Worm (Caenorhabditis elegans): ENCODE measurements around the gene Y81B9A.1.

Gene Y81B9A.1

ce11 chrX:9237708-9238107 is 45.5 kb downstream of the Y81B9A.1 start (continued):
- TF ChIP-seq hlh-30 (tag; optimal IDR thresholded peaks at IDR 0.05; ENCODE audit: insufficient read depth): peak; percentile 28
- TF ChIP-seq dmd-8 (GFP tag; IDR thresholded peaks at IDR 0.05): peak; percentile 77; the same call in 1 of the 2 replicates
- peak; percentile 92 for TF ChIP-seq snpc-1.2 (GFP tag; IDR thresholded peaks at IDR 0.05)
- peak; percentile 29 for TF ChIP-seq Y5F2A.4 (GFP tag; optimal IDR thresholded peaks at IDR 0.05)
- TF ChIP-seq ceh-62 (tag; optimal IDR thresholded peaks at IDR 0.05): no peak
- TF ChIP-seq lin-39 (tag; optimal IDR thresholded peaks at IDR 0.05): no peak
- TF ChIP-seq tag-97 (GFP tag; IDR thresholded peaks at IDR 0.05): no peak
- 0 out of 2 replicates have a peak, but pooled peaks have one; percentile 45 for TF ChIP-seq ceh-44 (GFP tag; IDR thresholded peaks at IDR 0.05)
- no peak for TF ChIP-seq sdz-12 (GFP tag; optimal IDR thresholded peaks at IDR 0.05)
- 0 out of 2 replicates have a peak, but pooled peaks have one; percentile 14 for TF ChIP-seq lin-29 (GFP tag; IDR thresholded peaks at IDR 0.05)
- peak; percentile 17 for TF ChIP-seq ceh-32 (tag; optimal IDR thresholded peaks at IDR 0.05; ENCODE audit: poor library complexity)
- TF ChIP-seq lim-7 (GFP tag; IDR thresholded peaks at IDR 0.05): peak; percentile 89
- peak; percentile 60 for TF ChIP-seq duxl-1 (tag; optimal IDR thresholded peaks at IDR 0.05; ENCODE audit: poor library complexity)
- TF ChIP-seq F44E2.7 (GFP tag; IDR thresholded peaks at IDR 0.05): peak; percentile 65; the same call in 1 of the 2 replicates
- TF ChIP-seq T26A8.4 (GFP tag; IDR thresholded peaks at IDR 0.05): peak; percentile 60
- TF ChIP-seq nhr-28 (tag; optimal IDR thresholded peaks at IDR 0.05): no peak

ce11 chrX:9238692-9239091 is 46.4 kb downstream of the Y81B9A.1 start:
- peak; percentile 46; the same call in 1 of the 2 replicates for TF ChIP-seq lin-1 (GFP tag; IDR thresholded peaks at IDR 0.05)
- 0 out of 2 replicates have a peak, but pooled peaks have one; percentile 69 for TF ChIP-seq Y105C5A.15 (GFP tag; IDR thresholded peaks at IDR 0.05)
- TF ChIP-seq mdt-29 (GFP tag; IDR thresholded peaks at IDR 0.05): 0 out of 2 replicates have a peak, but pooled peaks have one; percentile 8
- TF ChIP-seq Y5F2A.4 (GFP tag; optimal IDR thresholded peaks at IDR 0.05): peak; percentile 23
- TF ChIP-seq lin-39 (tag; optimal IDR thresholded peaks at IDR 0.05): no peak
- no peak; the same call in 1 of the 2 replicates for TF ChIP-seq snpc-1.2 (GFP tag; IDR thresholded peaks at IDR 0.05)
- no peak for TF ChIP-seq daf-12 (tag; optimal IDR thresholded peaks at IDR 0.05)
- TF ChIP-seq unc-62 (GFP tag; optimal IDR thresholded peaks at IDR 0.05 in 1 of 2): no peak
- no peak for TF ChIP-seq unc-62 (tag; optimal IDR thresholded peaks at IDR 0.05)
- TF ChIP-seq nhr-41 (GFP tag; IDR thresholded peaks at IDR 0.05): peak; percentile 62; the same call in 1 of the 2 replicates
- no peak for TF ChIP-seq mxl-3 (GFP tag; optimal IDR thresholded peaks at IDR 0.05)
- TF ChIP-seq sdz-12 (GFP tag; optimal IDR thresholded peaks at IDR 0.05): no peak
- TF ChIP-seq lin-38 (GFP tag; IDR thresholded peaks at IDR 0.05): no peak
- peak; percentile 11 for TF ChIP-seq hlh-11 (tag; optimal IDR thresholded peaks at IDR 0.05)
- TF ChIP-seq nhr-10 (tag; optimal IDR thresholded peaks at IDR 0.05): no peak
- no peak for TF ChIP-seq ceh-32 (tag; optimal IDR thresholded peaks at IDR 0.05; ENCODE audit: poor library complexity)
- TF ChIP-seq hif-1 (tag; optimal IDR thresholded peaks at IDR 0.05): no peak
- TF ChIP-seq daf-16 (GFP tag; optimal IDR thresholded peaks at IDR 0.05): peak in 1 of 2 experiments; percentile 85
- no peak for TF ChIP-seq daf-16 (tag; optimal IDR thresholded peaks at IDR 0.05)
- TF ChIP-seq mxl-2 (GFP tag; conservative IDR thresholded peaks at IDR 0.05): no peak
- peak; percentile 71 for TF ChIP-seq vab-7 (GFP tag; IDR thresholded peaks at IDR 0.05)
- TF ChIP-seq F49E8.2 (tag; optimal IDR thresholded peaks at IDR 0.05; ENCODE audit: borderline replicate concordance): peak; percentile 11
- peak; percentile 34 to 67; a peak in 1 of 4 replicates for TF ChIP-seq madf-5 (GFP tag; IDR thresholded peaks at IDR 0.05)
- TF ChIP-seq lir-3 (tag; optimal IDR thresholded peaks at IDR 0.05): peak; percentile 52
- TF ChIP-seq duxl-1 (tag; optimal IDR thresholded peaks at IDR 0.05; ENCODE audit: poor library complexity): peak; percentile 63
- TF ChIP-seq ZK337.2 (GFP tag; IDR thresholded peaks at IDR 0.05): peak; percentile 56; the same call in 1 of the 2 replicates
- TF ChIP-seq rbr-2 (tag; optimal IDR thresholded peaks at IDR 0.05): no peak
- TF ChIP-seq hmg-1.1 (GFP tag; IDR thresholded peaks at IDR 0.05): 0 out of 2 replicates have a peak, but pooled peaks have one; percentile 15
- TF ChIP-seq nhr-11 (tag; optimal IDR thresholded peaks at IDR 0.05): no peak
- TF ChIP-seq mes-2 (tag; optimal IDR thresholded peaks at IDR 0.05; ENCODE audit: poor library complexity, severe bottlenecking): peak; percentile 62
- no peak for TF ChIP-seq Y75B8A.6 (GFP tag; IDR thresholded peaks at IDR 0.05)
- peak; percentile 19 for TF ChIP-seq nhr-48 (tag; optimal IDR thresholded peaks at IDR 0.05)
- TF ChIP-seq zip-2 (tag; optimal IDR thresholded peaks at IDR 0.05): no peak
- no peak for TF ChIP-seq lin-13 (GFP tag; optimal IDR thresholded peaks at IDR 0.05)
- peak; percentile 43 for TF ChIP-seq dmd-6 (GFP tag; IDR thresholded peaks at IDR 0.05)
- TF ChIP-seq Y48G9A.11 (GFP tag; IDR thresholded peaks at IDR 0.05): peak; percentile 72
- peak; percentile 26 for TF ChIP-seq spr-1 (tag; optimal IDR thresholded peaks at IDR 0.05)
- TF ChIP-seq daf-19 (GFP tag; conservative IDR thresholded peaks at IDR 0.05): peak; percentile 60; the same call in 1 of the 2 replicates
- TF ChIP-seq nhr-28 (tag; optimal IDR thresholded peaks at IDR 0.05): no peak

Data from whole organism, L4 larva.